Worm (Caenorhabditis elegans): ENCODE results near the gene C04G2.5.
A peak's percentile ranks its signal among the peaks of the same experiment; 100 is the strongest.

DNA sequence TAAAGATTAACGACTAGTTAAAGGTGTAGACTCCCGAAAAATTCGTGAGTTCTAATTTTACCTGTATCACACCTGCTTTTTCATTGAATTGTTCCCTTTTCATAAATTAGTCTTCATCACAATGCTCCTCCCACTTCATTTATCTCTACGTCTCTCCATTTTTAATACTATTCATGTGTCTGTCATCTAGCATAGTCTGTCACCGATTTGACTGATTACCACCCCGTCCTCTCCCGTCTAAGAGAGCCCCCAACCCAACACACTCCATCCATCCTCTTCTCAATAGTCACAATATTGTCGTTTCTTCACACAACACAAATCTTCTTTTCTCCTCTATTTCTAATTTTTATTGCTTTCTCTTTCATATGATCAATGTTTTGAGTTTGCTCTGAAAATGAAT lies 29.9 kb downstream of the C04G2.5 start:
- TF ChIP-seq cnd-1 (tag; optimal IDR thresholded peaks at IDR 0.05) (no peak), snpc-4 (tag; optimal IDR thresholded peaks at IDR 0.05) (no peak), pha-4 (tag; optimal IDR thresholded peaks at IDR 0.05) (no peak), unc-62 (GFP tag; optimal IDR thresholded peaks at IDR 0.05) (peak; percentile 98), nhr-76 (tag; optimal IDR thresholded peaks at IDR 0.05) (no peak), lsy-2 (tag; optimal IDR thresholded peaks at IDR 0.05) (no peak), lin-32 (GFP tag; optimal IDR thresholded peaks at IDR 0.05) (no peak), nhr-12 (tag; optimal IDR thresholded peaks at IDR 0.05) (no peak), ztf-11 (tag; optimal IDR thresholded peaks at IDR 0.05) (no peak), elt-1 (tag; optimal IDR thresholded peaks at IDR 0.05; ENCODE audit: borderline replicate concordance, insufficient read depth) (no peak), lin-13 (tag; optimal IDR thresholded peaks at IDR 0.05) (no peak)

Data from whole organism, mixed stage, embryonic.